Worm (Caenorhabditis elegans): ENCODE measurements around the gene W04G3.12.

The W04G3.12 gene

DNA sequence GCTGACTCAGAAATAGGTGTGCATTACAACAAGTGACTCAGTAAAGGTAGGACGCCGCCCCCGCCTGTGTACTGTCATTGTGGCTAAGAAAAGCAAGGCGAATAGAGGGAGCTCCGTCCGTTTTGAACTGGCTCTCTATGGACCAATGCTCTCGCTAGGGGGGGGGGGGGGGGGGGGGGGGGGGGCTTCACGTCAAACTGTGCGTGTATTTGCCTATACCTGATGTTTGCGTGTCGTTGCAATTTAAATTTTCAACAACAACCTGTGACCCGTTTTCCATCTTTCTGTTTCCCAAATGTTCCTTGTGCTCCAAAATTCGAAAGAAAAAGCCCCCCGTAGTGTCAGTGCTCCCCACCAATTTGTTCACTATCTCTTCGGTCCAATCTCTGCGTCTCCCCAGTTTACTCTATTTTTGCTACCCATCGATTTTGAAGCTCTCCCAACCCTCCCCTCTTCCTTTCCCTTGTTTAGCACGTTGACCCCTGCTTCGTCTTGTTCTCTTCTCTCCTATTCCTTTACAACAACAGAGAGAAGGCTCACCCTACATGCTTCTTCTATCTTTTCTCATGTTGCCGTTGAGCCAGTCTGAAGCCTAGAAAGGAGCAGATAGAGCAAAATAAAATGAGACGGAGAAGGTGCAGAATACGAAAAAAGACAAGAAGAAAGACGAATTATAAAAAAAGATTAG is 42.0 kb downstream of the W04G3.12 start:
- no peak for TF ChIP-seq nhr-12 (tag; optimal IDR thresholded peaks at IDR 0.05)
- TF ChIP-seq hmg-11 (tag; optimal IDR thresholded peaks at IDR 0.05), result peak; percentile 27
- no peak for TF ChIP-seq ama-1 (optimal IDR thresholded peaks at IDR 0.05)
- peak; percentile 1 for TF ChIP-seq nhr-11 (tag; optimal IDR thresholded peaks at IDR 0.05)
- TF ChIP-seq elt-2 (tag; optimal IDR thresholded peaks at IDR 0.05), result peak; percentile 42
- peak; percentile 69 for TF ChIP-seq pha-4 (tag; optimal IDR thresholded peaks at IDR 0.05)
- TF ChIP-seq egl-5 (tag; optimal IDR thresholded peaks at IDR 0.05), result no peak
- no peak for TF ChIP-seq R02D3.7 (tag; optimal IDR thresholded peaks at IDR 0.05)
- peak; percentile 10 for TF ChIP-seq lin-15B (tag; optimal IDR thresholded peaks at IDR 0.05)
- peak; percentile 43 for TF ChIP-seq ceh-28 (tag; optimal IDR thresholded peaks at IDR 0.05)
- peak; percentile 72 for TF ChIP-seq lin-39 (tag; optimal IDR thresholded peaks at IDR 0.05)
- TF ChIP-seq pqm-1 (tag; optimal IDR thresholded peaks at IDR 0.05), result peak; percentile 10
- TF ChIP-seq ceh-16 (tag; optimal IDR thresholded peaks at IDR 0.05), result no peak
- peak; percentile 31 for TF ChIP-seq fkh-10 (GFP tag; optimal IDR thresholded peaks at IDR 0.05)
- TF ChIP-seq ceh-9 (tag; optimal IDR thresholded peaks at IDR 0.05), result no peak
- TF ChIP-seq sea-2 (GFP tag; optimal IDR thresholded peaks at IDR 0.05), result no peak
- no peak for TF ChIP-seq fos-1 (tag; optimal IDR thresholded peaks at IDR 0.05)
- TF ChIP-seq nfya-1 (tag; optimal IDR thresholded peaks at IDR 0.05; ENCODE audit: insufficient read depth), result peak; percentile 69
- TF ChIP-seq tbx-2 (tag; optimal IDR thresholded peaks at IDR 0.05), result peak; percentile 23

DNA sequence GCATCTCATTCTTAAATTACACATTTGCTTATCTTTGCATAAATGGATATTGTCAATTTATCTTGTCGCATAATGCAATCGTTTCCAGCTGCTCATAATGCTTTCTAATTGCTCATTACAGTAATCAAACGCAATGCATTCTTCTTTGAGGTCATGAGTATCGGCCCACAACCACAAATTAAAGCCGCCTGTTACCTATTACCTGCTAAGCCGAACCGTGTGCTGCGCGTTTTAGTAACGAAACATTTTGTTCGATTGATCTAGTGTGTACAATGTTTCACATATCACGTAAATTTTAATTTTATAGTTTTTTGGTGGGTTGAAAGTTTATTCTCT is 42.7 kb downstream of the W04G3.12 start:
- no peak for TF ChIP-seq ceh-82 (tag; optimal IDR thresholded peaks at IDR 0.05)
- no peak for TF ChIP-seq nhr-23 (tag; optimal IDR thresholded peaks at IDR 0.05)
- no peak for TF ChIP-seq nhr-43 (tag; optimal IDR thresholded peaks at IDR 0.05; ENCODE audit: poor library complexity, severe bottlenecking)
- no peak for TF ChIP-seq zag-1 (tag; optimal IDR thresholded peaks at IDR 0.05)
- TF ChIP-seq mdl-1 (tag; optimal IDR thresholded peaks at IDR 0.05), result no peak
- TF ChIP-seq hmg-11 (tag; optimal IDR thresholded peaks at IDR 0.05), result no peak
- no peak for TF ChIP-seq nfya-1 (tag; optimal IDR thresholded peaks at IDR 0.05; ENCODE audit: insufficient read depth)
- TF ChIP-seq nhr-11 (tag; optimal IDR thresholded peaks at IDR 0.05), result no peak
- TF ChIP-seq ama-1 (optimal IDR thresholded peaks at IDR 0.05), result no peak
- TF ChIP-seq skn-1 (tag; optimal IDR thresholded peaks at IDR 0.05), result no peak
- TF ChIP-seq elt-1 (tag; optimal IDR thresholded peaks at IDR 0.05), result no peak
- no peak for TF ChIP-seq mml-1 (tag; optimal IDR thresholded peaks at IDR 0.05)
- no peak for TF ChIP-seq sea-2 (GFP tag; optimal IDR thresholded peaks at IDR 0.05)
- no peak for TF ChIP-seq unc-62 (GFP tag; optimal IDR thresholded peaks at IDR 0.05)

ce11 chrX:11033128-11033951 is 43.3 kb downstream of the W04G3.12 start:
- TF ChIP-seq nhr-25 (tag; optimal IDR thresholded peaks at IDR 0.05), result peak; percentile 69
- TF ChIP-seq ceh-16 (tag; optimal IDR thresholded peaks at IDR 0.05), result no peak
- TF ChIP-seq aly-2 (tag; optimal IDR thresholded peaks at IDR 0.05), result no peak
- no peak for TF ChIP-seq unc-39 (tag; optimal IDR thresholded peaks at IDR 0.05)
- peak; percentile 38 for TF ChIP-seq nhr-23 (tag; optimal IDR thresholded peaks at IDR 0.05)
- TF ChIP-seq ceh-28 (tag; optimal IDR thresholded peaks at IDR 0.05), result no peak
- no peak for TF ChIP-seq elt-2 (tag; optimal IDR thresholded peaks at IDR 0.05)
- no peak for TF ChIP-seq nhr-237 (tag; optimal IDR thresholded peaks at IDR 0.05)
- peak; percentile 30 for TF ChIP-seq elt-1 (tag; optimal IDR thresholded peaks at IDR 0.05)

DNA sequence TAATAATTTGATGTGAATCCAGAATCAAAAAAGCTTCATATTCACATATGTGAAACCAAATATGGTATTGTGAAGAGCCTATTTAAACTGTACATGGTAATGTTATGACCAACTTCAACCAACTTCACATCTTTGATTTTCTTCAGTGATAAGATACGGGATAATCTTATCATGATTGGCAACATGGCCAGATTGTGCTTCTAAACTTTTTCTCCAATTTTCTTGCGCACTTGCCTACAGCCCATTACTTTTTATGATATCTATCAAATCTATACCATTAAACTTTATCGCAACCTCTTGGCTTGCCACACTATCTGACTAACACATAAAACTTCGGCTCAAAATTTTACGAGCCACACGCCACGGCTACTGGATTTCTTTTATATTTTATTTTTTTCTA is 44.2 kb downstream of the W04G3.12 start:
- TF ChIP-seq egl-5 (tag; optimal IDR thresholded peaks at IDR 0.05) (peak; percentile 96), nhr-12 (tag; optimal IDR thresholded peaks at IDR 0.05) (no peak)

- TF ChIP-seq nhr-25 (tag; optimal IDR thresholded peaks at IDR 0.05) (no peak), ZK546.5 (tag; optimal IDR thresholded peaks at IDR 0.05) (no peak), hmg-11 (tag; optimal IDR thresholded peaks at IDR 0.05) (no peak), fkh-10 (GFP tag; optimal IDR thresholded peaks at IDR 0.05) (no peak), pha-4 (tag; optimal IDR thresholded peaks at IDR 0.05) (no peak), egl-27 (tag; optimal IDR thresholded peaks at IDR 0.05) (no peak), nhr-43 (tag; optimal IDR thresholded peaks at IDR 0.05; ENCODE audit: poor library complexity, severe bottlenecking) (no peak), nhr-77 (tag; optimal IDR thresholded peaks at IDR 0.05) (no peak), elt-2 (tag; optimal IDR thresholded peaks at IDR 0.05) (no peak)
Measured at ce11 chrX:11031869-11032268, 44.7 kb downstream of the W04G3.12 start.

All from whole organism, L3 larva.